Worm (Caenorhabditis elegans): Measurements from ENCODE around the gene rabs-5.

rabs-5 gene

DNA sequence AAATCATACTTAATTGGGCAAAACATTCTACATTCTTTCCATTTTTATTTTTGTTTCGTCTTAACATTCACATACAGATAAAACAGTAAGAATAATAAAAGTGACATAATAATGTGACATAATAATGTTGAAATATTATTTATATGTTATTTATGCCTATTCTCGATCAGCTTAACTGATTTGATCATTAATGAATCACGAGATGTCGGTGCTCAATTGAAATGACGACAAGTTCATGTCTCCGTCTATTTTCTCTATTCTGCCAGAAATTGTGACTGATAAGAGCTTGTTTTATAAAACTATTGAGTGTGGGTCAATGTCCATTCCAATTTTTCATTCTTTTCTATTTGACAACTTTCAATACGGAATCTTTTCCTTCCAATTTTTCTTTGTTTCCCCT is 44.3 kb upstream of the rabs-5 start (continued):
- peak; percentile 65; the same call in 1 of the 2 replicates for TF ChIP-seq lin-1 (GFP tag; IDR thresholded peaks at IDR 0.05)

DNA sequence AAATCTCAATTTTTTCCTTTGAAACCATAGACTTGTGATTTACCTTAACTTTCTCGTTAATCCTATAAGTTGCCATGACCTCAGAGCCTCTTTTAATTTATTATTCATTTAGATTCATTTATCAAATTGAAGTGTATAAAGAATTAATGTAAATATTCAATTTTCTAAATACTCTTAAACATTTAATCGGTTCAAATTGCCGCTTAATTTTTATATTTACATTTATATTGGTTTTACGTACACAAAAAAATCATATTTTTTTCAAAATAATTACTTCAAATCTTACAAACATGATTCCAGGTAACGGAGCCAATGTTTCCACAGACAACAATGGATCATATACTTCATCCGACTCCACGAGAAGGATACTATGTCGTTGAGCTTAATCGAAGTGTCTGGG is 41.1 kb upstream of the rabs-5 start, which contains the start of gene pmk-1:
pmk-1 (plus strand) TSS at position 301 of the 400 bp plus-strand sequence.
- TF ChIP-seq ces-1 (GFP tag; optimal IDR thresholded peaks at IDR 0.05): no peak
- no peak for TF ChIP-seq mes-2 (tag; optimal IDR thresholded peaks at IDR 0.05; ENCODE audit: poor library complexity, severe bottlenecking)
- no peak for TF ChIP-seq ama-1 (optimal IDR thresholded peaks at IDR 0.05)
- TF ChIP-seq daf-19 (GFP tag; conservative IDR thresholded peaks at IDR 0.05): no peak
- TF ChIP-seq nhr-11 (tag; optimal IDR thresholded peaks at IDR 0.05): no peak
- no peak for TF ChIP-seq tra-1 (GFP tag; IDR thresholded peaks at IDR 0.05)

DNA sequence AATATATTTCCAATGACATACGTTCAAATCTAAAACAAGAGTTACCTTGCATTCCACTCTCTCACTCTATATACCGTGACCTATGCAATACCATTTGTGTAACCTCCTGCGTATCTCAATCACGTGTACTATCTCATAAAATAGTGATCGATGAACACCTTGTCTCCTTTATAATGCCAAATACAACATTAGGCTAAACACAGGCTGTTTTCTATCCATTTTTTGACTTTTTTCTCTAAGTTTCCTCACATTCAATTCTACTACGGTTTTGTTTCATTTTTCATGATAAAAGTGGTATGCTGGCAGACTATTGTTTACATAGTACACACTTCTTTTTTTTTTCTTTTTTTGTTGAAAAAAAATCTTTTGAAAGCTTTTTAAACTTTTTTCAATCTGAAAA is 38.9 kb upstream of the rabs-5 start:
- TF ChIP-seq aha-1 (tag) (peak; percentile 83), F26F4.8 (GFP tag; conservative IDR thresholded peaks at IDR 0.05) (no peak), fos-1 (tag; optimal IDR thresholded peaks at IDR 0.05) (no peak), nhr-77 (tag; optimal IDR thresholded peaks at IDR 0.05) (no peak), F44E2.7 (GFP tag; IDR thresholded peaks at IDR 0.05) (no peak), lir-3 (tag; optimal IDR thresholded peaks at IDR 0.05) (no peak), skn-1 (tag; optimal IDR thresholded peaks at IDR 0.05) (no peak), mes-2 (tag; optimal IDR thresholded peaks at IDR 0.05; ENCODE audit: poor library complexity, severe bottlenecking) (no peak), sdz-12 (GFP tag; optimal IDR thresholded peaks at IDR 0.05) (no peak), mdl-1 (tag; optimal IDR thresholded peaks at IDR 0.05) (peak; percentile 81 to 90), hlh-30 (tag; optimal IDR thresholded peaks at IDR 0.05; ENCODE audit: insufficient read depth) (peak; percentile 93), mep-1 (tag; optimal IDR thresholded peaks at IDR 0.05) (peak; percentile 38), ztf-11 (tag; optimal IDR thresholded peaks at IDR 0.05) (no peak), madf-9 (GFP tag; conservative IDR thresholded peaks at IDR 0.05) (no peak), unc-62 (GFP tag; optimal IDR thresholded peaks at IDR 0.05 in 1 of 2) (peak in 1 of 2 experiments; percentile 40), unc-62 (tag; optimal IDR thresholded peaks at IDR 0.05) (no peak), madf-5 (GFP tag; IDR thresholded peaks at IDR 0.05) (no peak), dmd-8 (GFP tag; IDR thresholded peaks at IDR 0.05) (no peak), nhr-237 (tag; optimal IDR thresholded peaks at IDR 0.05) (no peak), dve-1 (tag; optimal IDR thresholded peaks at IDR 0.05; ENCODE audit: insufficient read depth) (peak; percentile 91), ceh-82 (tag; optimal IDR thresholded peaks at IDR 0.05) (no peak), cey-2 (tag; optimal IDR thresholded peaks at IDR 0.05; ENCODE audit: borderline replicate concordance, insufficient read depth) (no peak), mdt-29 (GFP tag; IDR thresholded peaks at IDR 0.05) (no peak), ces-1 (GFP tag; optimal IDR thresholded peaks at IDR 0.05) (no peak), pqm-1 (tag; optimal IDR thresholded peaks at IDR 0.05) (peak; percentile 23), dmd-9 (GFP tag; IDR thresholded peaks at IDR 0.05) (no peak), zfp-3 (GFP tag; conservative IDR thresholded peaks at IDR 0.05) (0 out of 2 replicates have a peak, but pooled peaks have one; percentile 21), ztf-7 (tag; optimal IDR thresholded peaks at IDR 0.05) (no peak), spr-3 (GFP tag; optimal IDR thresholded peaks at IDR 0.05) (no peak), egl-27 (tag; optimal IDR thresholded peaks at IDR 0.05) (no peak), egl-43 (GFP tag; IDR thresholded peaks at IDR 0.05) (no peak), zfp-2 (tag; optimal IDR thresholded peaks at IDR 0.05) (no peak), nhr-25 (tag; optimal IDR thresholded peaks at IDR 0.05; ENCODE audit: borderline replicate concordance, insufficient read depth) (no peak), F37D6.2 (tag; optimal IDR thresholded peaks at IDR 0.05) (no peak), ama-1 (optimal IDR thresholded peaks at IDR 0.05) (no peak), daf-16 (GFP tag; optimal IDR thresholded peaks at IDR 0.05) (no peak), daf-16 (tag; optimal IDR thresholded peaks at IDR 0.05) (peak; percentile 77), tra-1 (GFP tag; IDR thresholded peaks at IDR 0.05) (no peak), tag-97 (GFP tag; IDR thresholded peaks at IDR 0.05) (no peak), spr-1 (tag; optimal IDR thresholded peaks at IDR 0.05) (no peak), lsy-2 (tag; optimal IDR thresholded peaks at IDR 0.05) (peak in 1 of 2 experiments; percentile 29), lin-38 (GFP tag; IDR thresholded peaks at IDR 0.05) (no peak), daf-8 (GFP tag; IDR thresholded peaks at IDR 0.05) (no peak), dpl-1 (GFP tag; optimal IDR thresholded peaks at IDR 0.05) (no peak), nhr-28 (tag; optimal IDR thresholded peaks at IDR 0.05) (peak; percentile 54)

Data from whole organism, L4 larva.